Worm (Caenorhabditis elegans): ENCODE data around the gene klc-1.
A peak's percentile ranks its signal among the peaks of the same experiment; 100 is the strongest.

The klc-1 gene

ce11 chrIV:11036222-11036621, 47.3 kb upstream of the klc-1 start, which contains the start of gene fkb-1 (continued):
- TF ChIP-seq daf-19 (GFP tag; conservative IDR thresholded peaks at IDR 0.05) = no peak
- no peak for TF ChIP-seq nhr-10 (tag; optimal IDR thresholded peaks at IDR 0.05)
- no peak for TF ChIP-seq tag-97 (GFP tag; IDR thresholded peaks at IDR 0.05)
- no peak for TF ChIP-seq ceh-62 (tag; optimal IDR thresholded peaks at IDR 0.05)
- TF ChIP-seq daf-8 (GFP tag; IDR thresholded peaks at IDR 0.05) = no peak
- TF ChIP-seq tra-1 (GFP tag; IDR thresholded peaks at IDR 0.05) = no peak
- no peak for TF ChIP-seq lin-29 (GFP tag; IDR thresholded peaks at IDR 0.05)
- peak in 1 of 2 experiments; percentile 46 for TF ChIP-seq mdl-1 (tag; optimal IDR thresholded peaks at IDR 0.05)
- no peak for TF ChIP-seq php-3 (GFP tag; IDR thresholded peaks at IDR 0.05)
- no peak for TF ChIP-seq nhr-42 (GFP tag; IDR thresholded peaks at IDR 0.05)
- no peak for TF ChIP-seq ceh-28 (tag; optimal IDR thresholded peaks at IDR 0.05)
- TF ChIP-seq daf-16 (GFP tag; optimal IDR thresholded peaks at IDR 0.05) = peak in 1 of 2 experiments; percentile 17
- TF ChIP-seq daf-16 (tag; optimal IDR thresholded peaks at IDR 0.05) = peak; percentile 25
- TF ChIP-seq attf-4 (tag; optimal IDR thresholded peaks at IDR 0.05) = no peak
- no peak for TF ChIP-seq egl-27 (tag; optimal IDR thresholded peaks at IDR 0.05)
- no peak for TF ChIP-seq ceh-32 (tag; optimal IDR thresholded peaks at IDR 0.05; ENCODE audit: poor library complexity)
- TF ChIP-seq hif-1 (tag; optimal IDR thresholded peaks at IDR 0.05) = no peak
- no peak for TF ChIP-seq unc-39 (tag; optimal IDR thresholded peaks at IDR 0.05)
- TF ChIP-seq zag-1 (tag; optimal IDR thresholded peaks at IDR 0.05) = no peak
- peak; percentile 6 for TF ChIP-seq nhr-102 (tag; optimal IDR thresholded peaks at IDR 0.05)
- TF ChIP-seq hlh-11 (tag; optimal IDR thresholded peaks at IDR 0.05) = peak; percentile 65
- TF ChIP-seq F44E2.7 (GFP tag; IDR thresholded peaks at IDR 0.05) = no peak
- TF ChIP-seq set-16 (GFP tag; IDR thresholded peaks at IDR 0.05) = no peak
- TF ChIP-seq madf-9 (GFP tag; conservative IDR thresholded peaks at IDR 0.05) = no peak
- peak; percentile 56; the same call in 1 of the 2 replicates for TF ChIP-seq dmd-6 (GFP tag; IDR thresholded peaks at IDR 0.05)
- TF ChIP-seq dve-1 (tag; optimal IDR thresholded peaks at IDR 0.05; ENCODE audit: insufficient read depth) = peak; percentile 83
- TF ChIP-seq nhr-41 (GFP tag; IDR thresholded peaks at IDR 0.05) = no peak
- no peak for TF ChIP-seq F49E8.2 (tag; optimal IDR thresholded peaks at IDR 0.05; ENCODE audit: borderline replicate concordance)
- no peak for TF ChIP-seq pha-4 (GFP tag; IDR thresholded peaks at IDR 0.05)
- TF ChIP-seq pha-4 (tag; optimal IDR thresholded peaks at IDR 0.05) = peak; percentile 87
- peak; percentile 66 for TF ChIP-seq rbr-2 (tag; optimal IDR thresholded peaks at IDR 0.05)
- TF ChIP-seq mes-2 (tag; optimal IDR thresholded peaks at IDR 0.05; ENCODE audit: poor library complexity, severe bottlenecking) = peak; percentile 58
- TF ChIP-seq nhr-48 (tag; optimal IDR thresholded peaks at IDR 0.05) = no peak
- TF ChIP-seq egl-43 (GFP tag; IDR thresholded peaks at IDR 0.05) = no peak
- no peak for TF ChIP-seq zip-11 (GFP tag; IDR thresholded peaks at IDR 0.05)
- TF ChIP-seq lsy-2 (tag; optimal IDR thresholded peaks at IDR 0.05) = peak in 1 of 2 experiments; percentile 83
- TF ChIP-seq saeg-2 (GFP tag; IDR thresholded peaks at IDR 0.05) = no peak
- no peak for TF ChIP-seq lin-15B (tag; optimal IDR thresholded peaks at IDR 0.05)
- peak; percentile 20 for TF ChIP-seq pqm-1 (tag; optimal IDR thresholded peaks at IDR 0.05)
- TF ChIP-seq spr-1 (tag; optimal IDR thresholded peaks at IDR 0.05) = peak; percentile 20
- TF ChIP-seq Y75B8A.6 (GFP tag; IDR thresholded peaks at IDR 0.05) = no peak
- no peak for TF ChIP-seq cey-2 (tag; optimal IDR thresholded peaks at IDR 0.05; ENCODE audit: borderline replicate concordance, insufficient read depth)
- no peak for TF ChIP-seq spr-3 (GFP tag; optimal IDR thresholded peaks at IDR 0.05)
- no peak for TF ChIP-seq unc-130 (GFP tag; optimal IDR thresholded peaks at IDR 0.05)
- peak; percentile 38 for TF ChIP-seq nhr-6 (tag; optimal IDR thresholded peaks at IDR 0.05)
- no peak for TF ChIP-seq daf-12 (tag; optimal IDR thresholded peaks at IDR 0.05)
- TF ChIP-seq mdt-29 (GFP tag; IDR thresholded peaks at IDR 0.05) = no peak
- TF ChIP-seq ctbp-1 (GFP tag; IDR thresholded peaks at IDR 0.05) = no peak
